Worm (Caenorhabditis elegans) whole organism, L1 larva: ENCODE data around the gene sre-54.
A peak's percentile ranks its signal among the peaks of the same experiment; 100 is the strongest.

Source experiments
- C04F5.9 ChIP-seq: sonication (generic microtip); optimal IDR thresholded peaks from 2 replicates; lab custom pipeline; 2016; ENCODE audit warnings: missing genetic modification characterization, missing compliant biosample characterization
- C34B4.2 ChIP-seq: sonication (generic microtip); optimal IDR thresholded peaks from 2 replicates; lab custom pipeline; 2017; ENCODE audit warnings: mild to moderate bottlenecking, missing genetic modification characterization, missing compliant biosample characterization
- F16B12.6 ChIP-seq: fragments of 150-350 bp; optimal IDR thresholded peaks from 2 replicates; lab custom pipeline; 2014; ENCODE audit warnings: missing biosample characterization, missing genetic modification characterization
- Y116A8C.19 ChIP-seq: sonication (generic microtip); optimal IDR thresholded peaks from 2 replicates; lab custom pipeline; 2016; ENCODE audit warnings: missing compliant biosample characterization, missing genetic modification characterization, borderline replicate concordance
- aha-1 ChIP-seq: fragments of 150-350 bp; optimal IDR thresholded peaks from 2 replicates; lab custom pipeline; 2014; ENCODE audit warnings: missing biosample characterization, missing genetic modification characterization
- alr-1 ChIP-seq: fragments of 200-800 bp; sonication (Bioruptor generic); optimal IDR thresholded peaks from 2 replicates; lab custom pipeline; 2018; ENCODE audit warnings: borderline replicate concordance, mild to moderate bottlenecking, missing genetic modification characterization, missing compliant biosample characterization
- aly-2 ChIP-seq: fragments of 150-350 bp; optimal IDR thresholded peaks from 2 replicates; lab custom pipeline; 2014; ENCODE audit warnings: missing biosample characterization, missing genetic modification characterization
- blmp-1 ChIP-seq: fragments of 150-350 bp; optimal IDR thresholded peaks from 2 replicates; lab custom pipeline; 2014; ENCODE audit warnings: missing biosample characterization, missing genetic modification characterization
- ceh-63 ChIP-seq: fragments of 200-800 bp; sonication (Bioruptor generic); optimal IDR thresholded peaks from 2 replicates; lab custom pipeline; 2018; ENCODE audit warnings: mild to moderate bottlenecking, missing genetic modification characterization, missing compliant biosample characterization
- ceh-82 ChIP-seq, 3 experiments: fragments of 150-350 bp in 1 of 3; sonication (generic microtip) in 2 of 3; optimal IDR thresholded peaks; 2 replicates each; lab custom pipeline; 2014 to 2017; ENCODE audit warnings: missing biosample characterization in 3 of 3, missing genetic modification characterization in 3 of 3
- ceh-90 ChIP-seq: sonication (generic microtip); optimal IDR thresholded peaks from 2 replicates; lab custom pipeline; 2016; ENCODE audit warnings: missing genetic modification characterization, missing compliant biosample characterization
- ces-1 ChIP-seq: fragments of 150-350 bp; optimal IDR thresholded peaks from 2 replicates; lab custom pipeline; 2014; ENCODE audit warnings: missing biosample characterization, missing genetic modification reagents, missing genetic modification characterization
- dpl-1 ChIP-seq, 3 experiments: fragments of 150-350 bp in 2 of 3; sonication (generic microtip) in 1 of 3; optimal IDR thresholded peaks; 2 replicates each; lab custom pipeline; 2014 to 2017; ENCODE audit warnings: missing biosample characterization in 3 of 3, missing genetic modification characterization in 3 of 3, missing genetic modification reagents in 3 of 3
- dsc-1 ChIP-seq: sonication (generic microtip); optimal IDR thresholded peaks from 2 replicates; lab custom pipeline; 2016; ENCODE audit warnings: mild to moderate bottlenecking, missing genetic modification characterization, missing compliant biosample characterization
- efl-1 ChIP-seq, 4 experiments: fragments of 150-350 bp; optimal IDR thresholded peaks in 3 of 4; peaks in 1 of 4; 1 replicate in 1 of 4; 2 replicates in 3 of 4; lab custom pipeline; 2014; ENCODE audit warnings: missing biosample characterization in 2 of 4, missing genetic modification characterization in 2 of 4, missing genetic modification reagents in 2 of 4
- efl-3 ChIP-seq: fragments of 200-800 bp; sonication (Bioruptor generic); optimal IDR thresholded peaks from 2 replicates; lab custom pipeline; 2018; ENCODE audit warnings: mild to moderate bottlenecking, missing genetic modification characterization, missing compliant biosample characterization
- egl-13 ChIP-seq: sonication (generic microtip); optimal IDR thresholded peaks from 2 replicates; lab custom pipeline; 2016; ENCODE audit warnings: missing genotype, missing genetic modification reagents, missing genetic modification characterization, missing compliant biosample characterization
- egl-27 ChIP-seq, 2 experiments: fragments of 150-350 bp in 1 of 2; sonication (generic microtip); optimal IDR thresholded peaks; 3 replicates each; lab custom pipeline; 2017 to 2018; ENCODE audit warnings: missing biosample characterization in 2 of 2, missing genetic modification characterization in 2 of 2, missing genetic modification reagents in 2 of 2
- elt-3 ChIP-seq, 6 experiments: fragments of 150-350 bp in 1 of 6; sonication (generic microtip); optimal IDR thresholded peaks; 2 replicates each; lab custom pipeline; 2017 to 2018; ENCODE audit warnings: missing biosample characterization in 6 of 6, missing genetic modification characterization in 6 of 6, inconsistent platforms in 1 of 6
- fkh-4 ChIP-seq: sonication (generic microtip); optimal IDR thresholded peaks from 2 replicates; lab custom pipeline; 2016; ENCODE audit warnings: missing compliant biosample characterization, missing genetic modification characterization, borderline replicate concordance
- hlh-4 ChIP-seq: sonication (generic microtip); optimal IDR thresholded peaks from 2 replicates; lab custom pipeline; 2016; ENCODE audit warnings: mild to moderate bottlenecking, missing genetic modification characterization, missing compliant biosample characterization
- irx-1 ChIP-seq: sonication (generic microtip); optimal IDR thresholded peaks from 2 replicates; lab custom pipeline; 2016; ENCODE audit warnings: missing genetic modification characterization, missing compliant biosample characterization
- jun-1 ChIP-seq: fragments of 150-350 bp; optimal IDR thresholded peaks from 2 replicates; lab custom pipeline; 2014; ENCODE audit warnings: missing biosample characterization, missing genetic modification reagents, missing genetic modification characterization
- lin-13 ChIP-seq: fragments of 150-350 bp; optimal IDR thresholded peaks from 2 replicates; lab custom pipeline; 2014; ENCODE audit warnings: missing biosample characterization, missing genetic modification reagents, missing genetic modification characterization
- lin-15B ChIP-seq: fragments of 150-350 bp; sonication (generic microtip); optimal IDR thresholded peaks from 3 replicates; lab custom pipeline; 2014; ENCODE audit warnings: missing biosample characterization, missing genetic modification characterization
- lin-39 ChIP-seq: fragments of 150-350 bp; optimal IDR thresholded peaks from 2 replicates; lab custom pipeline; 2014; ENCODE audit warnings: missing biosample characterization, missing genetic modification reagents, missing genetic modification characterization
- lir-3 ChIP-seq: sonication (generic microtip); optimal IDR thresholded peaks from 2 replicates; lab custom pipeline; 2016; ENCODE audit warnings: mild to moderate bottlenecking, missing genetic modification characterization, moderate library complexity, missing compliant biosample characterization; ENCODE audit not compliant: poor library complexity
- mab-9 ChIP-seq: fragments of 200-800 bp; sonication (Bioruptor generic); IDR thresholded peaks from 2 replicates; pipeline ENCODE4 v1.3.6; 2022; ENCODE audit warnings: missing genetic modification reagents, missing genetic modification characterization, missing compliant biosample characterization
- mdl-1 ChIP-seq, 2 experiments: fragments of 150-350 bp; optimal IDR thresholded peaks; 2 replicates each; lab custom pipeline; 2014 to 2017; ENCODE audit warnings: missing biosample characterization in 2 of 2, missing genetic modification characterization in 2 of 2, inconsistent platforms in 1 of 2
- mef-2 ChIP-seq: fragments of 150-350 bp; optimal IDR thresholded peaks from 2 replicates; lab custom pipeline; 2014; ENCODE audit warnings: missing biosample characterization, missing genetic modification characterization
- mep-1 ChIP-seq: fragments of 150-350 bp; optimal IDR thresholded peaks from 2 replicates; lab custom pipeline; 2014; ENCODE audit warnings: missing biosample characterization, missing genetic modification characterization
- nhr-11 ChIP-seq: fragments of 150-350 bp; optimal IDR thresholded peaks from 2 replicates; lab custom pipeline; 2014; ENCODE audit warnings: missing biosample characterization, missing genetic modification characterization
- nhr-19 ChIP-seq: fragments of 200-800 bp; sonication (Bioruptor generic); conservative IDR thresholded peaks from 2 replicates; pipeline ENCODE4 v1.3.6; 2022; ENCODE audit warnings: missing genetic modification characterization, missing compliant biosample characterization
- nhr-20 ChIP-seq: sonication (generic microtip); optimal IDR thresholded peaks from 2 replicates; lab custom pipeline; 2016; ENCODE audit warnings: mild to moderate bottlenecking, missing genetic modification characterization, missing compliant biosample characterization
- nhr-28 ChIP-seq: fragments of 150-350 bp; optimal IDR thresholded peaks from 2 replicates; lab custom pipeline; 2014; ENCODE audit warnings: missing biosample characterization, missing genetic modification characterization
- nhr-71 ChIP-seq: sonication (generic microtip); optimal IDR thresholded peaks from 2 replicates; lab custom pipeline; 2016; ENCODE audit warnings: mild to moderate bottlenecking, missing genetic modification characterization, moderate library complexity, missing compliant biosample characterization
- nhr-84 ChIP-seq: sonication (generic microtip); optimal IDR thresholded peaks from 2 replicates; lab custom pipeline; 2017; ENCODE audit warnings: missing biosample characterization, missing genetic modification characterization
- nhr-85 ChIP-seq: sonication (generic microtip); peaks from one replicate; lab custom pipeline; 2016; ENCODE audit warnings: missing genetic modification characterization, inconsistent platforms, missing compliant biosample characterization
- pqm-1 ChIP-seq: sonication (generic microtip); optimal IDR thresholded peaks from 3 replicates; lab custom pipeline; 2017; ENCODE audit warnings: missing biosample characterization, missing genetic modification characterization
- skn-1 ChIP-seq: fragments of 150-350 bp; optimal IDR thresholded peaks from 2 replicates; lab custom pipeline; 2014; ENCODE audit warnings: missing biosample characterization, missing genetic modification characterization
- snu-23 ChIP-seq: sonication (generic microtip); optimal IDR thresholded peaks from 2 replicates; lab custom pipeline; 2016; ENCODE audit warnings: missing genetic modification characterization, missing compliant biosample characterization
- sox-4 ChIP-seq: sonication (generic microtip); optimal IDR thresholded peaks from 2 replicates; lab custom pipeline; 2016; ENCODE audit warnings: missing genetic modification characterization, missing compliant biosample characterization
- sup-37 ChIP-seq: fragments of 200-800 bp; sonication (Bioruptor generic); optimal IDR thresholded peaks from 2 replicates; lab custom pipeline; 2018; ENCODE audit warnings: mild to moderate bottlenecking, missing genetic modification characterization, missing compliant biosample characterization
- tbx-2 ChIP-seq: sonication (generic microtip); optimal IDR thresholded peaks from 2 replicates; lab custom pipeline; 2016; ENCODE audit warnings: missing genetic modification characterization, missing compliant biosample characterization
- tlp-1 ChIP-seq: fragments of 150-350 bp; optimal IDR thresholded peaks from 2 replicates; lab custom pipeline; 2014; ENCODE audit warnings: missing biosample characterization, missing genetic modification characterization
- unc-30 ChIP-seq: sonication (generic microtip); optimal IDR thresholded peaks from 2 replicates; lab custom pipeline; 2017; ENCODE audit warnings: missing biosample characterization, missing genetic modification characterization
- unc-62 ChIP-seq: fragments of 150-350 bp; optimal IDR thresholded peaks from 2 replicates; lab custom pipeline; 2014; ENCODE audit warnings: missing biosample characterization, missing genetic modification reagents, missing genetic modification characterization
- unc-86 ChIP-seq: sonication (generic microtip); optimal IDR thresholded peaks from 2 replicates; lab custom pipeline; 2016; ENCODE audit warnings: missing genetic modification characterization, missing compliant biosample characterization
- vab-15 ChIP-seq: sonication (generic microtip); optimal IDR thresholded peaks from 2 replicates; lab custom pipeline; 2017; ENCODE audit warnings: missing genotype, mild to moderate bottlenecking, missing genetic modification characterization, missing compliant biosample characterization
- xbp-1 ChIP-seq: sonication (generic microtip); optimal IDR thresholded peaks from 2 replicates; lab custom pipeline; 2016; ENCODE audit warnings: missing genetic modification characterization, missing compliant biosample characterization
- zag-1 ChIP-seq: fragments of 150-350 bp; optimal IDR thresholded peaks from 2 replicates; lab custom pipeline; 2014; ENCODE audit warnings: missing biosample characterization, missing genetic modification characterization
- ztf-11 ChIP-seq, 2 experiments: sonication (generic microtip); optimal IDR thresholded peaks; 2 replicates each; lab custom pipeline; 2016 to 2017; ENCODE audit warnings: missing genetic modification characterization in 2 of 2, missing biosample characterization in 1 of 2, missing compliant biosample characterization in 1 of 2
- ztf-4 ChIP-seq: fragments of 150-350 bp; optimal IDR thresholded peaks from 2 replicates; lab custom pipeline; 2014; ENCODE audit warnings: missing biosample characterization, missing genetic modification characterization

Gene sre-54

DNA sequence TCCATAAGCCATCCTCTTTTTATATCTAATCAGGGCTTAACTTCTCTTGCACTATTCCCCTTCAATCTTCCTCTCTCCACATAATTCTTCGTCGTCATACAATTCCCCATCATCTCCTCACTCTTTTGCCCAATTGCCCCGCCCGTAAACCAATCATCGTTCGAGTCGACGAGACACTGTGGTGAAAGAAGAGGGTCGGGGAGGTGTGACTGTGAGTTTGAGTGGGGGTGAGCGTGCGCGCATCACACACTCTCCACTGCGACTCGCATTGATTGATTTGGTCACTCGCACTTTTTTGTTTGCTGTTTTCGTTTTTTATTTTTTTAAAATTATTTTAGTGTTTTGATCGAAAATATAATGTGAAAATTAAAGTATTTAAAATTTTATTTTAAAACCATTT lies 6.4 kb downstream of the sre-54 start (continued):
- TF ChIP-seq nhr-28 (tag; lab: Kevin White, UChicago), result no peak
- TF ChIP-seq jun-1, result peak; percentile 30
- peak; percentile 64 for TF ChIP-seq lin-13 (GFP tag; lab: Kevin White, UChicago)
- TF ChIP-seq lin-39 (tag; lab: Kevin White, UChicago), result peak; percentile 17
- no peak for TF ChIP-seq vab-15
- peak; percentile 12 for TF ChIP-seq lin-15B
- no peak for TF ChIP-seq unc-30 (tag; lab: Kevin White, UChicago)
- TF ChIP-seq unc-86 (tag; lab: Kevin White, UChicago), result peak; percentile 60
- no peak for TF ChIP-seq tlp-1 (tag; lab: Kevin White, UChicago)
- TF ChIP-seq dpl-1 (GFP tag; optimal IDR thresholded peaks at IDR 0.05; lab: Kevin White, UChicago), result peak; percentile 64 to 73 (median 68)
- no peak for TF ChIP-seq unc-62 (GFP tag; lab: Kevin White, UChicago)
- TF ChIP-seq mdl-1 (tag; optimal IDR thresholded peaks at IDR 0.05; lab: Kevin White, UChicago), result peak in 1 of 2 experiments; percentile 76
- peak; percentile 76 for TF ChIP-seq efl-1 (optimal IDR thresholded peaks at IDR 0.05; lab: Kevin White, UChicago)
- peak; percentile 68 to 95 for TF ChIP-seq efl-1 (GFP tag; optimal IDR thresholded peaks at IDR 0.05 in 1 of 2; lab: Kevin White, UChicago)
- TF ChIP-seq nhr-19 (GFP tag; lab: Robert Waterston, UW), result peak; percentile 62
- TF ChIP-seq ztf-4 (tag; lab: Kevin White, UChicago), result no peak
- TF ChIP-seq mep-1, result peak; percentile 80
- TF ChIP-seq aha-1 (tag; lab: Kevin White, UChicago), result no peak
- peak; percentile 7 for TF ChIP-seq lir-3 (tag; lab: Kevin White, UChicago)
- TF ChIP-seq C04F5.9, result peak; percentile 23
- TF ChIP-seq ceh-63 (GFP tag; lab: Kevin White, UChicago), result no peak
- no peak for TF ChIP-seq mef-2
- TF ChIP-seq pqm-1 (tag; lab: Kevin White, UChicago), result no peak
- no peak for TF ChIP-seq efl-3 (GFP tag; lab: Kevin White, UChicago)
- TF ChIP-seq egl-27 (tag; optimal IDR thresholded peaks at IDR 0.05; lab: Kevin White, UChicago), result no peak
- TF ChIP-seq egl-13, result peak; percentile 20
- no peak for TF ChIP-seq zag-1
- TF ChIP-seq snu-23 (GFP tag; lab: Kevin White, UChicago), result peak; percentile 85
- TF ChIP-seq nhr-11 (tag; lab: Kevin White, UChicago), result no peak
- peak; percentile 77 for TF ChIP-seq blmp-1
- peak; percentile 68 for TF ChIP-seq nhr-85 (tag; lab: Kevin White, UChicago)
- peak; percentile 80 for TF ChIP-seq nhr-71
- peak; percentile 73 for TF ChIP-seq xbp-1 (tag; lab: Kevin White, UChicago)
- TF ChIP-seq irx-1, result no peak
- no peak for TF ChIP-seq nhr-84
- TF ChIP-seq ceh-90 (tag; lab: Kevin White, UChicago), result no peak
- TF ChIP-seq mab-9 (GFP tag; lab: Robert Waterston, UW), result no peak
- TF ChIP-seq alr-1 (tag; lab: Kevin White, UChicago), result no peak
- peak in 2 of 6 experiments; percentile 22 to 27 for TF ChIP-seq elt-3 (tag; optimal IDR thresholded peaks at IDR 0.05; lab: Kevin White, UChicago)
- TF ChIP-seq hlh-4 (tag; lab: Kevin White, UChicago), result no peak
- TF ChIP-seq ztf-11 (tag; optimal IDR thresholded peaks at IDR 0.05; lab: Kevin White, UChicago), result peak in 1 of 2 experiments; percentile 25
- TF ChIP-seq ceh-82 (tag; optimal IDR thresholded peaks at IDR 0.05; lab: Kevin White, UChicago), result peak; percentile 14 to 80 (median 47)
- peak; percentile 43 for TF ChIP-seq F16B12.6 (tag; lab: Kevin White, UChicago)
- TF ChIP-seq sup-37, result no peak
- TF ChIP-seq Y116A8C.19 (tag; lab: Kevin White, UChicago), result no peak
- no peak for TF ChIP-seq ces-1 (GFP tag; lab: Kevin White, UChicago)
- peak; percentile 81 for TF ChIP-seq dsc-1 (tag; lab: Kevin White, UChicago)
- TF ChIP-seq C34B4.2 (tag; lab: Kevin White, UChicago), result no peak
- TF ChIP-seq skn-1, result peak; percentile 79
- no peak for TF ChIP-seq aly-2 (tag; lab: Kevin White, UChicago)
- peak; percentile 2 for TF ChIP-seq sox-4
- peak; percentile 75 for TF ChIP-seq tbx-2 (tag; lab: Kevin White, UChicago)
- no peak for TF ChIP-seq fkh-4
- TF ChIP-seq nhr-20 (tag; lab: Kevin White, UChicago), result peak; percentile 74
